Fruit fly (Drosophila melanogaster): ENCODE data around the gene Nt5a.

Gene Nt5a

dm6 chr3L:1300076-1300635 lies 7.1 kb downstream of the Nt5a start:
- TF ChIP-seq Dp (GFP tag; optimal IDR thresholded peaks at IDR 0.05) (no peak), CG30020 (tag; optimal IDR thresholded peaks at IDR 0.05) (peak; percentile 41), Mad (GFP tag; optimal IDR thresholded peaks at IDR 0.05) (peak; percentile 25), CG16815 (GFP tag; optimal IDR thresholded peaks at IDR 0.05) (peak; percentile 76), zen (tag; optimal IDR thresholded peaks at IDR 0.05) (peak; percentile 84), CG5953 (GFP tag; IDR thresholded peaks at IDR 0.05) (peak; percentile 56), Fer2 (tag; optimal IDR thresholded peaks at IDR 0.05) (peak; percentile 57), wek (GFP tag; optimal IDR thresholded peaks at IDR 0.05) (peak; percentile 11), CG9932 (GFP tag; IDR thresholded peaks at IDR 0.05) (peak; percentile 68), gce (GFP tag; IDR thresholded peaks at IDR 0.05) (peak; percentile 80; the same call in 2 of the 3 replicates), NFAT (GFP tag; IDR thresholded peaks at IDR 0.05) (peak; percentile 35; the same call in 1 of the 2 replicates), CG2116 (GFP tag; optimal IDR thresholded peaks at IDR 0.05) (peak; percentile 47), bab2 (GFP tag; optimal IDR thresholded peaks at IDR 0.05) (peak; percentile 40), CG6654 (GFP tag; optimal IDR thresholded peaks at IDR 0.05) (peak; percentile 46), Jarid2 (GFP tag; optimal IDR thresholded peaks at IDR 0.05) (peak; percentile 53), CG3726 (GFP tag; IDR thresholded peaks at IDR 0.05) (0 out of 3 replicates have a peak, but pooled peaks have one; percentile 47), jumu (GFP tag; optimal IDR thresholded peaks at IDR 0.05) (no peak), D (optimal IDR thresholded peaks at IDR 0.05) (no peak), D (GFP tag; optimal IDR thresholded peaks at IDR 0.05) (peak; percentile 87), CG10959 (GFP tag; IDR thresholded peaks at IDR 0.05) (peak; percentile 82), Side (GFP tag; optimal IDR thresholded peaks at IDR 0.05) (no peak), croc (GFP tag; conservative IDR thresholded peaks at IDR 0.05) (peak; percentile 83), CG10565 (GFP tag; optimal IDR thresholded peaks at IDR 0.05) (no peak), Dek (tag; optimal IDR thresholded peaks at IDR 0.05) (peak; percentile 56), dmrt99B (tag; optimal IDR thresholded peaks at IDR 0.05) (peak; percentile 84), lbe (GFP tag; optimal IDR thresholded peaks at IDR 0.05) (peak; percentile 79), her (GFP tag; optimal IDR thresholded peaks at IDR 0.05) (peak; percentile 23), Rfx (GFP tag; IDR thresholded peaks at IDR 0.05) (peak; percentile 77), sc (optimal IDR thresholded peaks at IDR 0.05) (no peak), sc (GFP tag; optimal IDR thresholded peaks at IDR 0.05) (peak; percentile 79), Mrtf (GFP tag; IDR thresholded peaks at IDR 0.05) (peak; percentile 70; the same call in 1 of the 3 replicates), lov (optimal IDR thresholded peaks at IDR 0.05) (no peak), lov (GFP tag; IDR thresholded peaks at IDR 0.05) (peak; percentile 68; the same call in 2 of the 3 replicates), grau (tag; optimal IDR thresholded peaks at IDR 0.05) (peak; percentile 92), E2f2 (GFP tag; IDR thresholded peaks at IDR 0.05) (peak; percentile 59), CG10431 (GFP tag; optimal IDR thresholded peaks at IDR 0.05) (peak; percentile 70), NC2β (GFP tag; optimal IDR thresholded peaks at IDR 0.05) (peak; percentile 19), ro (GFP tag; IDR thresholded peaks at IDR 0.05) (peak; percentile 61; the same call in 1 of the 2 replicates), Hr39 (optimal IDR thresholded peaks at IDR 0.05) (no peak), pnt (GFP tag; optimal IDR thresholded peaks at IDR 0.05) (peak; percentile 2), ind (GFP tag; optimal IDR thresholded peaks at IDR 0.05) (peak; percentile 66), btn (GFP tag; optimal IDR thresholded peaks at IDR 0.05) (no peak), CG14860 (GFP tag; IDR thresholded peaks at IDR 0.05; ENCODE audit: partially characterized antibody) (no peak), gcm (GFP tag; optimal IDR thresholded peaks at IDR 0.05) (peak; percentile 87), CG12659 (GFP tag; optimal IDR thresholded peaks at IDR 0.05) (peak; percentile 75), CG4854 (GFP tag; optimal IDR thresholded peaks at IDR 0.05) (peak; percentile 25), CG3163 (GFP tag; optimal IDR thresholded peaks at IDR 0.05) (no peak), pfk (GFP tag; optimal IDR thresholded peaks at IDR 0.05) (peak; percentile 1), pb (GFP tag; optimal IDR thresholded peaks at IDR 0.05) (no peak), CG42726 (GFP tag; IDR thresholded peaks at IDR 0.05; ENCODE audit: partially characterized antibody) (no peak), CG14014 (GFP tag; IDR thresholded peaks at IDR 0.05) (peak; percentile 71)
